Worm (Caenorhabditis elegans): ENCODE results near the gene T04C9.3.

- TF ChIP-seq elt-2 (tag; optimal IDR thresholded peaks at IDR 0.05) = no peak
- no peak for TF ChIP-seq unc-55 (GFP tag; optimal IDR thresholded peaks at IDR 0.05)
- TF ChIP-seq fkh-10 (GFP tag; optimal IDR thresholded peaks at IDR 0.05) = no peak
- no peak for TF ChIP-seq dve-1 (tag; optimal IDR thresholded peaks at IDR 0.05)
- no peak for TF ChIP-seq ref-2 (tag; optimal IDR thresholded peaks at IDR 0.05)
- no peak for TF ChIP-seq ceh-14 (tag; optimal IDR thresholded peaks at IDR 0.05)
- TF ChIP-seq ceh-2 (tag; optimal IDR thresholded peaks at IDR 0.05) = no peak
- no peak for TF ChIP-seq ama-1 (optimal IDR thresholded peaks at IDR 0.05)
- no peak for TF ChIP-seq unc-86 (tag; optimal IDR thresholded peaks at IDR 0.05)
- no peak for TF ChIP-seq C38D4.7 (GFP tag; optimal IDR thresholded peaks at IDR 0.05)
- TF ChIP-seq npax-4 (tag; optimal IDR thresholded peaks at IDR 0.05) = no peak
- TF ChIP-seq pat-9 (tag; optimal IDR thresholded peaks at IDR 0.05) = no peak
Observed at ce11 chrIII:6011310-6011709, 25.9 kb downstream of the T04C9.3 start.

Data from whole organism, late embryonic.